Worm (Caenorhabditis elegans) whole organism, young adult: ENCODE results near the gene imb-2.

Experiments used
- B0336.3 ChIP-seq: fragments of 200-800 bp; sonication (Bioruptor generic); IDR thresholded peaks from 2 replicates; pipeline ENCODE4 v1.3.6; 2022; ENCODE audit warnings: missing genetic modification characterization, missing compliant biosample characterization
- D2030.7 ChIP-seq: fragments of 200-800 bp; sonication (Bioruptor generic); IDR thresholded peaks from 2 replicates; pipeline ENCODE4 v1.3.6; 2022; ENCODE audit warnings: missing genetic modification reagents, missing genetic modification characterization, missing compliant biosample characterization
- F10E7.11 ChIP-seq: sonication (generic microtip); optimal IDR thresholded peaks from 2 replicates; lab custom pipeline; 2017; ENCODE audit warnings: mild to moderate bottlenecking, missing genetic modification characterization, moderate library complexity, missing compliant biosample characterization
- F22D6.2 ChIP-seq: sonication (generic microtip); optimal IDR thresholded peaks from 2 replicates; lab custom pipeline; 2016; ENCODE audit warnings: mild to moderate bottlenecking, missing genetic modification characterization, missing compliant biosample characterization
- F23B12.7 ChIP-seq: sonication (generic microtip); optimal IDR thresholded peaks from 2 replicates; lab custom pipeline; 2017; ENCODE audit warnings: missing genetic modification characterization, mild to moderate bottlenecking, missing compliant biosample characterization, antibody characterized with exemption, moderate library complexity; ENCODE audit not compliant: insufficient read depth
- F37B4.10 ChIP-seq: fragments of 200-800 bp; sonication (Bioruptor generic); IDR thresholded peaks from 2 replicates; pipeline ENCODE4 v1.3.6; 2022; ENCODE audit warnings: missing genetic modification characterization, missing compliant biosample characterization
- F52B5.7 ChIP-seq: sonication (generic microtip); optimal IDR thresholded peaks from 2 replicates; lab custom pipeline; 2016; ENCODE audit warnings: mild to moderate bottlenecking, missing genetic modification characterization, missing compliant biosample characterization
- F57C9.4 ChIP-seq: sonication (generic microtip); optimal IDR thresholded peaks from 2 replicates; lab custom pipeline; 2017; ENCODE audit warnings: mild to moderate bottlenecking, missing genetic modification characterization, missing compliant biosample characterization
- K12H6.12 ChIP-seq: fragments of 200-800 bp; sonication (Bioruptor generic); optimal IDR thresholded peaks from 2 replicates; lab custom pipeline; 2018; ENCODE audit warnings: mild to moderate bottlenecking, missing genetic modification characterization, missing compliant biosample characterization
- T07F8.4 ChIP-seq: sonication (generic microtip); optimal IDR thresholded peaks from 2 replicates; lab custom pipeline; 2016; ENCODE audit warnings: mild to moderate bottlenecking, missing genetic modification characterization, moderate library complexity, missing compliant biosample characterization
- Y53G8AR.9 ChIP-seq: fragments of 200-800 bp; sonication (Bioruptor generic); conservative IDR thresholded peaks from 2 replicates; pipeline ENCODE4 v1.3.6; 2022; ENCODE audit warnings: missing genetic modification reagents, missing genetic modification characterization, missing compliant biosample characterization
- Y56A3A.18 ChIP-seq: fragments of 200-800 bp; sonication (Bioruptor generic); IDR thresholded peaks from 2 replicates; pipeline ENCODE4 v1.3.6; 2022; ENCODE audit warnings: missing genetic modification reagents, missing genetic modification characterization, missing compliant biosample characterization
- Y67H2A.10 ChIP-seq: fragments of 200-800 bp; sonication (Bioruptor generic); conservative IDR thresholded peaks from 2 replicates; pipeline ENCODE4 v1.3.6; 2022; ENCODE audit warnings: missing genetic modification reagents, missing genetic modification characterization, missing compliant biosample characterization
- Y79H2A.3 ChIP-seq: fragments of 200-800 bp; sonication (Bioruptor generic); conservative IDR thresholded peaks from 2 replicates; pipeline ENCODE4 v1.3.6; 2022; ENCODE audit warnings: missing genetic modification reagents, missing genetic modification characterization, missing compliant biosample characterization
- Y95B8A.8 ChIP-seq: fragments of 200-800 bp; sonication (Bioruptor generic); IDR thresholded peaks from 2 replicates; pipeline ENCODE4 v1.3.6; 2022; ENCODE audit warnings: missing genetic modification reagents, missing genetic modification characterization, missing compliant biosample characterization
- attf-3 ChIP-seq: fragments of 200-800 bp; sonication (Bioruptor generic); conservative IDR thresholded peaks from 2 replicates; pipeline ENCODE4 v1.3.6; 2022; ENCODE audit warnings: missing genetic modification reagents, missing genetic modification characterization, missing compliant biosample characterization
- attf-5 ChIP-seq: fragments of 200-800 bp; sonication (Bioruptor generic); optimal IDR thresholded peaks from 2 replicates; lab custom pipeline; 2018; ENCODE audit warnings: mild to moderate bottlenecking, missing genetic modification characterization, missing compliant biosample characterization
- ccch-3 ChIP-seq: fragments of 200-800 bp; sonication (Bioruptor generic); optimal IDR thresholded peaks from 2 replicates; lab custom pipeline; 2018; ENCODE audit warnings: mild to moderate bottlenecking, missing genetic modification characterization, missing compliant biosample characterization
- cebp-1 ChIP-seq, 2 experiments: fragments of 200-800 bp in 1 of 2; sonication (Bioruptor generic) in 1 of 2; sonication (generic microtip) in 1 of 2; IDR thresholded peaks in 1 of 2; optimal IDR thresholded peaks in 1 of 2; 2 replicates each; pipeline versions ENCODE4 v1.3.6 to Lab custom; 2017 to 2022; ENCODE audit warnings: missing compliant biosample characterization in 2 of 2, missing genetic modification characterization in 2 of 2, mild to moderate bottlenecking in 1 of 2, missing genetic modification reagents in 1 of 2, moderate library complexity in 1 of 2
- cebp-2 ChIP-seq: fragments of 200-800 bp; sonication (Bioruptor generic); IDR thresholded peaks from 2 replicates; pipeline ENCODE4 v1.3.6; 2022; ENCODE audit warnings: missing genetic modification characterization, missing compliant biosample characterization
- ceh-58 ChIP-seq: fragments of 200-800 bp; sonication (Bioruptor generic); IDR thresholded peaks from 2 replicates; pipeline ENCODE4 v1.3.6; 2022; ENCODE audit warnings: missing genetic modification characterization, missing compliant biosample characterization
- ceh-91 ChIP-seq: fragments of 200-800 bp; sonication (Bioruptor generic); IDR thresholded peaks from 2 replicates; pipeline ENCODE4 v1.3.6; 2022; ENCODE audit warnings: missing genetic modification reagents, missing genetic modification characterization, missing compliant biosample characterization
- dox-1 ChIP-seq: fragments of 200-800 bp; sonication (Bioruptor generic); IDR thresholded peaks from 2 replicates; pipeline ENCODE4 v1.3.6; 2022; ENCODE audit warnings: missing genetic modification reagents, missing genetic modification characterization, missing compliant biosample characterization
- egl-44 ChIP-seq: fragments of 200-800 bp; sonication (Bioruptor generic); IDR thresholded peaks from 2 replicates; pipeline ENCODE4 v1.3.6; 2022; ENCODE audit warnings: missing genetic modification reagents, missing genetic modification characterization, missing compliant biosample characterization
- ets-4 ChIP-seq: fragments of 200-800 bp; sonication (Bioruptor generic); optimal IDR thresholded peaks from 2 replicates; lab custom pipeline; 2018; ENCODE audit warnings: mild to moderate bottlenecking, missing genetic modification characterization, missing compliant biosample characterization
- fkh-3 ChIP-seq: sonication (generic microtip); optimal IDR thresholded peaks from 2 replicates; lab custom pipeline; 2016; ENCODE audit warnings: mild to moderate bottlenecking, missing genetic modification characterization, missing compliant biosample characterization
- hlh-26 ChIP-seq: fragments of 200-800 bp; sonication (Bioruptor generic); conservative IDR thresholded peaks from 2 replicates; pipeline ENCODE4 v1.3.6; 2022; ENCODE audit warnings: missing genetic modification reagents, missing genetic modification characterization, missing compliant biosample characterization
- hrde-1 ChIP-seq: sonication (generic microtip); optimal IDR thresholded peaks from 2 replicates; lab custom pipeline; 2016; ENCODE audit warnings: missing genetic modification characterization, mild to moderate bottlenecking, missing compliant biosample characterization, moderate library complexity, missing genotype, missing genetic modification reagents, borderline replicate concordance
- lin-35 ChIP-seq, 3 experiments: fragments of 150-350 bp in 2 of 3; sonication (generic microtip) in 1 of 3; optimal IDR thresholded peaks; 2 replicates each; lab custom pipeline; 2014 to 2018; ENCODE audit warnings: missing biosample characterization in 3 of 3, missing genetic modification characterization in 3 of 3, missing genetic modification reagents in 3 of 3
- lin-40 ChIP-seq: sonication (generic microtip); optimal IDR thresholded peaks from 2 replicates; lab custom pipeline; 2016; ENCODE audit warnings: missing genetic modification characterization, mild to moderate bottlenecking, missing compliant biosample characterization, missing genotype, missing genetic modification reagents
- lir-1 ChIP-seq: fragments of 200-800 bp; sonication (Bioruptor generic); conservative IDR thresholded peaks from 2 replicates; pipeline ENCODE4 v1.3.6; 2022; ENCODE audit warnings: missing genetic modification reagents, missing genetic modification characterization, missing compliant biosample characterization
- lsy-27 ChIP-seq: sonication (generic microtip); optimal IDR thresholded peaks from 2 replicates; lab custom pipeline; 2017; ENCODE audit warnings: missing genetic modification characterization, mild to moderate bottlenecking, missing compliant biosample characterization, antibody characterized with exemption, missing genotype, borderline replicate concordance; ENCODE audit not compliant: insufficient read depth
- madf-10 ChIP-seq: sonication (generic microtip); optimal IDR thresholded peaks from 2 replicates; lab custom pipeline; 2016; ENCODE audit warnings: mild to moderate bottlenecking, missing genetic modification characterization, missing compliant biosample characterization
- mel-28 ChIP-seq: sonication (generic microtip); optimal IDR thresholded peaks from 2 replicates; lab custom pipeline; 2016; ENCODE audit warnings: borderline replicate concordance, mild to moderate bottlenecking, missing genetic modification characterization, missing compliant biosample characterization
- nfya-2 ChIP-seq: fragments of 200-800 bp; sonication (Bioruptor generic); IDR thresholded peaks from 2 replicates; pipeline ENCODE4 v1.3.6; 2022; ENCODE audit warnings: missing genetic modification reagents, missing genetic modification characterization, missing compliant biosample characterization
- nhr-120 ChIP-seq: fragments of 200-800 bp; sonication (Bioruptor generic); IDR thresholded peaks from 2 replicates; pipeline ENCODE4 v1.3.6; 2022; ENCODE audit warnings: missing genetic modification characterization, missing compliant biosample characterization
- nhr-179 ChIP-seq: sonication (generic microtip); optimal IDR thresholded peaks from 2 replicates; lab custom pipeline; 2016; ENCODE audit warnings: mild to moderate bottlenecking, missing genetic modification characterization, missing compliant biosample characterization
- nhr-27 ChIP-seq: fragments of 200-800 bp; sonication (Bioruptor generic); optimal IDR thresholded peaks from 2 replicates; lab custom pipeline; 2018; ENCODE audit warnings: mild to moderate bottlenecking, missing genetic modification characterization, moderate library complexity, missing compliant biosample characterization
- nhr-90 ChIP-seq: sonication (generic microtip); optimal IDR thresholded peaks from 2 replicates; lab custom pipeline; 2016; ENCODE audit warnings: missing genotype, mild to moderate bottlenecking, missing genetic modification characterization, missing compliant biosample characterization
- sdz-38 ChIP-seq: sonication (generic microtip); optimal IDR thresholded peaks from 2 replicates; lab custom pipeline; 2016; ENCODE audit warnings: missing genotype, missing genetic modification characterization, missing compliant biosample characterization
- snpc-1.3 ChIP-seq: sonication (generic microtip); optimal IDR thresholded peaks from 2 replicates; lab custom pipeline; 2017; ENCODE audit warnings: missing genetic modification characterization, mild to moderate bottlenecking, missing compliant biosample characterization, antibody characterized with exemption, moderate library complexity, missing genotype, missing genetic modification reagents; ENCODE audit not compliant: insufficient read depth
- somi-1 ChIP-seq: fragments of 200-800 bp; sonication (Bioruptor generic); optimal IDR thresholded peaks from 2 replicates; lab custom pipeline; 2018; ENCODE audit warnings: mild to moderate bottlenecking, missing genetic modification characterization, missing compliant biosample characterization
- tbp1 ChIP-seq: fragments of 200-800 bp; sonication (Bioruptor generic); optimal IDR thresholded peaks from 2 replicates; lab custom pipeline; 2018; ENCODE audit warnings: mild to moderate bottlenecking, missing genetic modification characterization, missing compliant biosample characterization
- tlf-1 ChIP-seq: fragments of 200-800 bp; sonication (Bioruptor generic); optimal IDR thresholded peaks from 2 replicates; lab custom pipeline; 2018; ENCODE audit warnings: mild to moderate bottlenecking, missing genetic modification characterization, missing compliant biosample characterization
- ztf-18 ChIP-seq: sonication (generic microtip); optimal IDR thresholded peaks from 2 replicates; lab custom pipeline; 2016; ENCODE audit warnings: missing genotype, mild to moderate bottlenecking, missing genetic modification characterization, missing compliant biosample characterization
- ztf-26 ChIP-seq: sonication (generic microtip); optimal IDR thresholded peaks from 2 replicates; lab custom pipeline; 2017; ENCODE audit warnings: missing genetic modification characterization, missing compliant biosample characterization

The imb-2 gene

DNA sequence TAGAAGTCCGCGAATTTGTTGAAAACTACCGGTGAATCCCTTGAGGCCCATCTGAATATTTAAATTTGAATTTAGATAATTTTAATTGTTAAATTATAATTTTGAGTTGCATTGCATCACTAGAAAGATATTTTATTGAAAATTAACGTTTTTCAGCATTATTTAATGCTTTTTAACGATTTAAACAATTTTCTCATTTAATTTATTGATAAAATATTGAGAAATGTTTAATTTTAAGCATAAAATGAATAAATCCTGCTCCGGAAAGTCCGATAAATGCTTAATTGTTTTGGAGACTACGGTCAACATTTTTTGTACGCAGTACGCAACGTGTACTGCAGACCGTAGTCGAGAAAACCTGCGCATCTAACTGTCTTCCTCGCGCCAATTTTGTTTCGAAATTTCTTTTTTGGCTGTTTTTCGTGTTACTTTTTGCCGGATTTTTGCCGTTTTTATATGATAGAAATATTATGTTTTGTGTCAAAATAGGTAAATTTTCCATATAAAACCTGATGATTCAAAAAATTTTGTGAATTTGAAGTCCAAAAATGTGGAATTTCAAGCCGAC, 16.1 kb upstream of the imb-2 start, which contains the start of the genes Y54G11A.17, lin-7 and elof-1 (continued):
- TF ChIP-seq nhr-27 (tag; lab: Kevin White, UChicago): no peak
- peak; percentile 50 for TF ChIP-seq ceh-91 (GFP tag; lab: Robert Waterston, UW)
- no peak for TF ChIP-seq sdz-38 (tag; lab: Kevin White, UChicago)
- no peak for TF ChIP-seq ets-4 (GFP tag; lab: Kevin White, UChicago)
- peak; percentile 77; the same call in 1 of the 2 replicates for TF ChIP-seq Y67H2A.10
- peak; percentile 48 for TF ChIP-seq ztf-18 (tag; lab: Kevin White, UChicago)
- peak; percentile 73 for TF ChIP-seq K12H6.12
- TF ChIP-seq snpc-1.3 (tag; lab: Kevin White, UChicago): peak; percentile 67
- 0 out of 2 replicates have a peak, but pooled peaks have one; percentile 49 for TF ChIP-seq attf-3 (GFP tag; lab: Robert Waterston, UW)
- no peak for TF ChIP-seq mel-28 (tag; lab: Kevin White, UChicago)
- TF ChIP-seq somi-1: no peak
- TF ChIP-seq fkh-3: no peak
- TF ChIP-seq T07F8.4 (tag; lab: Kevin White, UChicago): no peak
- TF ChIP-seq nhr-120: no peak
- peak; percentile 96 for TF ChIP-seq attf-5 (GFP tag; lab: Kevin White, UChicago)
- no peak for TF ChIP-seq ccch-3 (GFP tag; lab: Kevin White, UChicago)
- no peak for TF ChIP-seq lsy-27
- TF ChIP-seq egl-44 (GFP tag; lab: Robert Waterston, UW): no peak
- no peak for TF ChIP-seq nhr-90 (tag; lab: Kevin White, UChicago)
- no peak for TF ChIP-seq hlh-26 (GFP tag; lab: Robert Waterston, UW)
- no peak for TF ChIP-seq ceh-58 (GFP tag; lab: Robert Waterston, UW)
- TF ChIP-seq F37B4.10 (GFP tag; lab: Robert Waterston, UW): no peak
- TF ChIP-seq Y79H2A.3: no peak
- TF ChIP-seq F10E7.11: no peak
- no peak for TF ChIP-seq nhr-179 (tag; lab: Kevin White, UChicago)
- TF ChIP-seq Y95B8A.8 (GFP tag; lab: Robert Waterston, UW): no peak
- TF ChIP-seq D2030.7 (GFP tag; lab: Robert Waterston, UW): peak; percentile 92
- TF ChIP-seq lin-35 (GFP tag; optimal IDR thresholded peaks at IDR 0.05; lab: Kevin White, UChicago): peak in 2 of 3 experiments; percentile 9 to 85
- TF ChIP-seq dox-1 (GFP tag; lab: Robert Waterston, UW): peak; percentile 83
- TF ChIP-seq cebp-2: no peak
- TF ChIP-seq F22D6.2: no peak
- peak; percentile 23 for TF ChIP-seq ztf-26
- no peak; the same call in 1 of the 2 replicates for TF ChIP-seq lir-1
- no peak for TF ChIP-seq nfya-2
- no peak for TF ChIP-seq F52B5.7 (tag; lab: Kevin White, UChicago)
- TF ChIP-seq, all 124 proteins: peak for 49

DNA sequence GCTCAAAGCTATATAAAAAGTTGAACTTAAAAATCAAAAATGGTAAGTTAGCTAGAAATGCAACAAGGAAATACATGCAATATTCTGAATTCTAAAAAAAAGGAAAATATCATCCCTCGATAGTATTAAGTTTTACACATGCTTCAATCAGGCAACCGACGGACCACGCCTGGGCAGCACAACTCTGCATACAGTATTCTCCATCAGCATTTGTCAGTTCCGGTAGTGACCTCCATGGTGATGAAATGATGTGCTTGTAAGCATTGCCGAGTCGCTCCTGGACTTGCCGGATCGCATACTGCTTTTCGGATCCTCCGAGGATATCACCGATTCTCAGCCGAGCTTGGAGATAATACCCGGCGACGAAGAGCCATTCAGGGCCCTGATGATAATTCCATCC, 14.7 kb upstream of the imb-2 start:
- TF ChIP-seq ceh-58 (GFP tag; lab: Robert Waterston, UW) (0 out of 2 replicates have a peak, but pooled peaks have one; percentile 58), F37B4.10 (GFP tag; lab: Robert Waterston, UW) (no peak), madf-10 (tag; lab: Kevin White, UChicago) (no peak), fkh-3 (no peak), tbp1 (GFP tag; lab: Kevin White, UChicago) (peak; percentile 48), cebp-1 (GFP tag; IDR thresholded peaks at IDR 0.05; lab: Robert Waterston, UW) (no peak), cebp-1 (tag; optimal IDR thresholded peaks at IDR 0.05; lab: Kevin White, UChicago) (peak; percentile 71), tlf-1 (peak; percentile 31), Y67H2A.10 (0 out of 2 replicates have a peak, but pooled peaks have one; percentile 49), Y53G8AR.9 (GFP tag; lab: Robert Waterston, UW) (0 out of 2 replicates have a peak, but pooled peaks have one; percentile 51), F10E7.11 (no peak), hrde-1 (tag; lab: Kevin White, UChicago) (peak; percentile 70), F57C9.4 (peak; percentile 17), T07F8.4 (tag; lab: Kevin White, UChicago) (no peak), hlh-26 (GFP tag; lab: Robert Waterston, UW) (no peak), lin-40 (tag; lab: Kevin White, UChicago) (no peak), F23B12.7 (tag; lab: Kevin White, UChicago) (no peak), B0336.3 (GFP tag; lab: Robert Waterston, UW) (peak; percentile 87), ccch-3 (GFP tag; lab: Kevin White, UChicago) (no peak), Y56A3A.18 (GFP tag; lab: Robert Waterston, UW) (no peak)
